Fruit fly (Drosophila melanogaster) S2 (cell line): ENCODE data around the gene senju.

Experiments used
- CG8478 ChIP-seq: fragments of >200 bp; optimal IDR thresholded peaks from 2 replicates; lab custom pipeline; 2018
- CTCF ChIP-seq, 2 experiments: fragments of >200 bp; optimal IDR thresholded peaks; 2 replicates each; lab custom pipeline; 2018

dm6 chr2L:5084586-5085257, 32.1 kb downstream of the senju start:
- TF ChIP-seq CTCF (optimal IDR thresholded peaks at IDR 0.05; lab: Kevin White, UChicago) (no peak), CG8478 (lab: Kevin White, UChicago) (no peak)
